Fruit fly (Drosophila melanogaster): Measurements from ENCODE around the gene CecC.

The CecC gene

DNA sequence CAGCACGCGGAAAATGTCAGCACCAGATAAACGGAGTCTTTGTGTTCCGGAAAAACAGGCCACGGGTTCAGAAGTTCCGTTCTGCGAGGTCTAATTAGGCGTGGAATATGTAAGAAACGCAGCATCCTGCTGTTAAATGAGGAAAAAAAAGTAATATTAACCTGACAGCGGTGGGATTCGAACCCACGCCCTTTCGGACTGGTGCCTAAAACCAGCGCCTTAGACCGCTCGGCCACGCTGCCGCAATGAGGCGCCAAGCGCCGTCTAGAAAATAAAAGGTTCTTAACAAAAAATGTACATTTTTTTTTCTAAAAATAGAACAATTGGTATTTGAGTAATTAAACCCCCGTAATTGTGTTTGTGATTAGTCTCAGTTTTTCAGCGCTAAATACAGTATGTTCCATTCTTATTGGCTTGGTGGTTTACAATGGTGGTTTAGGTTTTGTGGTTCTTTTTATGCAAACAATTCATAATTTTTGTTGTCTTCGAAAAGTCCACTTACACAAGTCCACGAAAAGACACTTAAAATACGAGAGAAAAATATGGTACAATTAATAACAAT, 31.6 kb downstream of the CecC start (continued):
- TF ChIP-seq CG15514 (GFP tag; optimal IDR thresholded peaks at IDR 0.05), result no peak
- no peak for TF ChIP-seq CG10565 (GFP tag; optimal IDR thresholded peaks at IDR 0.05)
- no peak for TF ChIP-seq Oli (tag; optimal IDR thresholded peaks at IDR 0.05)
- TF ChIP-seq CG3281 (GFP tag; optimal IDR thresholded peaks at IDR 0.05), result no peak
- no peak for TF ChIP-seq peb (GFP tag; IDR thresholded peaks at IDR 0.05)
- TF ChIP-seq Meics (GFP tag; optimal IDR thresholded peaks at IDR 0.05), result no peak
- no peak for TF ChIP-seq insv (GFP tag; optimal IDR thresholded peaks at IDR 0.05)
- TF ChIP-seq CrebB (tag; optimal IDR thresholded peaks at IDR 0.05), result no peak
- no peak for TF ChIP-seq CG9797 (GFP tag; optimal IDR thresholded peaks at IDR 0.05)
- no peak for TF ChIP-seq Med (GFP tag)
- TF ChIP-seq tin (GFP tag; optimal IDR thresholded peaks at IDR 0.05), result no peak
- TF ChIP-seq Chrac-16 (GFP tag; optimal IDR thresholded peaks at IDR 0.05), result no peak
- TF ChIP-seq Lhr (GFP tag; optimal IDR thresholded peaks at IDR 0.05), result no peak
- no peak for TF ChIP-seq trem (tag; optimal IDR thresholded peaks at IDR 0.05)
- TF ChIP-seq Bgb (GFP tag; IDR thresholded peaks at IDR 0.05; ENCODE audit: partially characterized antibody), result peak; percentile 58
- TF ChIP-seq tgo (GFP tag; IDR thresholded peaks at IDR 0.05), result no peak
- no peak for TF ChIP-seq CG13123 (GFP tag; optimal IDR thresholded peaks at IDR 0.05)
- no peak for TF ChIP-seq CkIIα-i1 (GFP tag; IDR thresholded peaks at IDR 0.05)
- no peak for TF ChIP-seq ara (GFP tag; IDR thresholded peaks at IDR 0.05)
- TF ChIP-seq HLH4C (GFP tag; IDR thresholded peaks at IDR 0.05; ENCODE audit: partially characterized antibody), result peak; percentile 62
- no peak for TF ChIP-seq Hmr (GFP tag; optimal IDR thresholded peaks at IDR 0.05)
- TF ChIP-seq CG8944 (GFP tag; optimal IDR thresholded peaks at IDR 0.05), result no peak
- no peak for TF ChIP-seq CG9609 (GFP tag; optimal IDR thresholded peaks at IDR 0.05)
- peak; percentile 21 for TF ChIP-seq lab (GFP tag; optimal IDR thresholded peaks at IDR 0.05)
- TF ChIP-seq Bdp1 (GFP tag; optimal IDR thresholded peaks at IDR 0.05), result peak; percentile 97
- peak; percentile 49; the same call in 1 of the 3 replicates for TF ChIP-seq knrl (GFP tag; IDR thresholded peaks at IDR 0.05; ENCODE audit: partially characterized antibody)
- peak; percentile 55 for TF ChIP-seq ato (GFP tag; IDR thresholded peaks at IDR 0.05; ENCODE audit: partially characterized antibody)
- TF ChIP-seq amos (GFP tag; IDR thresholded peaks at IDR 0.05; ENCODE audit: partially characterized antibody), result peak; percentile 66
- no peak for TF ChIP-seq bab2 (GFP tag; optimal IDR thresholded peaks at IDR 0.05)
- TF ChIP-seq pfk (GFP tag; optimal IDR thresholded peaks at IDR 0.05), result no peak
- peak; percentile 12 for TF ChIP-seq CG2120 (GFP tag; optimal IDR thresholded peaks at IDR 0.05)
- no peak for TF ChIP-seq MTF-1 (GFP tag; optimal IDR thresholded peaks at IDR 0.05; ENCODE audit: borderline replicate concordance)
- peak; percentile 58; the same call in 2 of the 3 replicates for TF ChIP-seq CG34224 (GFP tag; IDR thresholded peaks at IDR 0.05; ENCODE audit: partially characterized antibody)
- TF ChIP-seq CG1024 (GFP tag; IDR thresholded peaks at IDR 0.05), result no peak
- TF ChIP-seq CG13287 (GFP tag; IDR thresholded peaks at IDR 0.05; ENCODE audit: partially characterized antibody), result peak; percentile 21; the same call in 1 of the 2 replicates
- TF ChIP-seq CG14441 (GFP tag; IDR thresholded peaks at IDR 0.05), result no peak
- TF ChIP-seq NC2α (GFP tag; optimal IDR thresholded peaks at IDR 0.05), result no peak
- TF ChIP-seq mld (GFP tag; IDR thresholded peaks at IDR 0.05; ENCODE audit: partially characterized antibody), result 0 out of 3 replicates have a peak, but pooled peaks have one; percentile 39
- no peak for TF ChIP-seq unc-4 (GFP tag; IDR thresholded peaks at IDR 0.05; ENCODE audit: partially characterized antibody)
- TF ChIP-seq CG30431 (GFP tag; optimal IDR thresholded peaks at IDR 0.05), result no peak
- TF ChIP-seq CG17328 (GFP tag; IDR thresholded peaks at IDR 0.05), result no peak
- no peak for TF ChIP-seq CG43689 (GFP tag; IDR thresholded peaks at IDR 0.05)
- no peak for TF ChIP-seq jumu (GFP tag; optimal IDR thresholded peaks at IDR 0.05)
- TF ChIP-seq Doc2 (GFP tag; IDR thresholded peaks at IDR 0.05), result no peak
- TF ChIP-seq ap (GFP tag; IDR thresholded peaks at IDR 0.05), result no peak

Measured in whole organism, embryonic.